Worm (Caenorhabditis elegans) whole organism, L1 larva: ENCODE results near the gene Y38C1BA.4.

ENCODE experiments used
- C34B4.2 ChIP-seq: sonication (generic microtip); optimal IDR thresholded peaks from 2 replicates; lab custom pipeline; 2017; ENCODE audit warnings: mild to moderate bottlenecking, missing genetic modification characterization, missing compliant biosample characterization
- aly-2 ChIP-seq: fragments of 150-350 bp; optimal IDR thresholded peaks from 2 replicates; lab custom pipeline; 2014; ENCODE audit warnings: missing biosample characterization, missing genetic modification characterization
- dpl-1 ChIP-seq, 3 experiments: fragments of 150-350 bp in 2 of 3; sonication (generic microtip) in 1 of 3; optimal IDR thresholded peaks; 2 replicates each; lab custom pipeline; 2014 to 2017; ENCODE audit warnings: missing biosample characterization in 3 of 3, missing genetic modification characterization in 3 of 3, missing genetic modification reagents in 3 of 3
- ztf-11 ChIP-seq, 2 experiments: sonication (generic microtip); optimal IDR thresholded peaks; 2 replicates each; lab custom pipeline; 2016 to 2017; ENCODE audit warnings: missing genetic modification characterization in 2 of 2, missing biosample characterization in 1 of 2, missing compliant biosample characterization in 1 of 2

DNA sequence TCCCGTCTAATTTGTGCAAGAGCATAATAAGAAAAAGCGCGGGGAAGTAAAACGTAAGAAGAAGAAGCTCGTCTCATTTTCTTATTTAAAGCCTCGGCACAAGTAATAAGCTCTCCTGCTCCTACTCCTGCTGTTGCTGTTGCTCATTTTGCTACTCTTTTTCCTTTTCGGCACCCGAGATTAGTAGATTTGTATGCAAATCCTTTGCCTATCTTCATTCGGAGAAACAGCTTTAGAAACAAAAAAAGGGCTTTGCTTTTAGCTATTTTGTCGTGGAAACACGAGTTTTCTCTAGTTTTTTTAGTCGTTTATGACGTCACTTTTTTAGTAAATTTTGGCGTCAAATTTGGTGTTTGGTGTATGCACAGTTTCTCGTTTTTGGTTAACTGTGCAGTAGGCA, 22.0 kb downstream of the Y38C1BA.4 start:
- TF ChIP-seq ztf-11 (tag; optimal IDR thresholded peaks at IDR 0.05; lab: Kevin White, UChicago) (no peak), C34B4.2 (tag; lab: Kevin White, UChicago) (no peak), dpl-1 (GFP tag; optimal IDR thresholded peaks at IDR 0.05; lab: Kevin White, UChicago) (no peak), aly-2 (no peak)
